Worm (Caenorhabditis elegans): Measurements from ENCODE around the gene C05C10.3.

Gene C05C10.3

DNA sequence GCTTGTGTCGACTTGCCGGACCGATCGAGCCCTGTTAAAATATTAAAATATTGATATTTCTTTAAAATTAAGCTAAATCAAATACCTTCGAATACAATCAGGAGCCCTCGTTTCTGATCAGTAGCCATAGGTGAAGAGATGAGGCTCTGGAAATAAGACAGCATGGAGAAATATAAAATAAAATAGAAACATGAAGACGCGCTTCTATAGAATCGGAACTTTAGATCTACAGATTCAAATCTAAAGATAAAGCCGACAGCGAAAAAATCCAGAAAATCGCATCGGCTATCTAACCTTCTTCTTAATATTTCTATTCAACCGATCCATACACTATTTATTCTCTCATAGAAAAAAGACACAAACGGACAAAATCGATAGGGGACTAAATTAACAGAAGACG is 30.3 kb upstream of the C05C10.3 start, which contains the start of gene dtmk-1:
TSS of gene dtmk-1 (minus strand) at position 146 of the 400 bp plus-strand sequence.
- TF ChIP-seq klf-2 (GFP tag; conservative IDR thresholded peaks at IDR 0.05): no peak
- TF ChIP-seq ref-1 (GFP tag; conservative IDR thresholded peaks at IDR 0.05): no peak
- no peak for TF ChIP-seq T22C8.4 (GFP tag; IDR thresholded peaks at IDR 0.05)
- no peak for TF ChIP-seq ztf-23 (GFP tag; IDR thresholded peaks at IDR 0.05)
- no peak for TF ChIP-seq tab-1 (GFP tag; IDR thresholded peaks at IDR 0.05)
- TF ChIP-seq flt-1 (GFP tag; IDR thresholded peaks at IDR 0.05): no peak

DNA sequence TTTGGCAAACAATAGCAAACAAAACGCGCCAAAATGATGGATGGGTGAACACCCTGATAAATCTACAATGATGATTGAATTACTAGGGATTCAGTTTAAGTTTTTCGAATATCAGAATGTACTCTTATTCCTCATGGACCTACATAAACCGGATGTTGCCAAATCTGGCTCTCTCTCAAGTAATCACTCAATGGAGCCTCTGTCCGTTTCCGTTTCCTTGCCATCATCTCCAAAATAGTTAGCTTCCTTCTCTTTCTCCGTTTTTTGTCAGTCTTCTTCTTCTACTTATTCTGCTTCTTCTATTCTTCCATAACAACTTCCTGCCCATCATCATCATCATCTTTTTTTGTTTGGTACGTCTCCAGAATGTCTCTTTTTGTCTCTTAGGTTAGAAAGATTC is 28.6 kb upstream of the C05C10.3 start:
- TF ChIP-seq klf-2 (GFP tag; conservative IDR thresholded peaks at IDR 0.05) (no peak), ref-1 (GFP tag; conservative IDR thresholded peaks at IDR 0.05) (no peak), T22C8.4 (GFP tag; IDR thresholded peaks at IDR 0.05) (no peak), tab-1 (GFP tag; IDR thresholded peaks at IDR 0.05) (no peak), med-1 (GFP tag; optimal IDR thresholded peaks at IDR 0.05; ENCODE audit: insufficient read depth) (no peak), ztf-23 (GFP tag; IDR thresholded peaks at IDR 0.05) (no peak), ztf-29 (GFP tag; IDR thresholded peaks at IDR 0.05) (no peak), flt-1 (GFP tag; IDR thresholded peaks at IDR 0.05) (no peak), cog-1 (tag; optimal IDR thresholded peaks at IDR 0.05) (no peak)

DNA sequence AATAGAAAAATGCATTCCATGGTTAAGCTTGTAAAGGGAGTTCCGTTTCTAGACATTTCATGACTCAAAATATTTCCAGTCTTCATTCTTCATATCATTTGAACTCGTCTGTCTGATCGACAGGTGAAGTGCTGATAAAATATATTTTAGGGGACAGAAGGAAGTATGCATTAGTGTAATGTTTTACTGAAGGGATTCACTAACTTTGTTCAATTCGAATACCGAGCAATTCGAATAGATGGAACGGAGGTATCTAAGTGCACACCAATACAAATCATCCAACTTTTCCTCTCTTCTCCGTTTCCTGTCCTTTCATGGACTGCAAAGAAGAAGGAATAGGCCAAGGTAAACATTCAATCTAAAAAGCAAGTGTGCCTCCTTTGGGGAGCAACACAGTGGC is 27.1 kb upstream of the C05C10.3 start:
- TF ChIP-seq med-1 (GFP tag; optimal IDR thresholded peaks at IDR 0.05; ENCODE audit: insufficient read depth) (no peak), T22C8.4 (GFP tag; IDR thresholded peaks at IDR 0.05) (no peak), ztf-23 (GFP tag; IDR thresholded peaks at IDR 0.05) (no peak), flt-1 (GFP tag; IDR thresholded peaks at IDR 0.05) (no peak), klf-2 (GFP tag; conservative IDR thresholded peaks at IDR 0.05) (no peak), cog-1 (tag; optimal IDR thresholded peaks at IDR 0.05) (no peak), ztf-29 (GFP tag; IDR thresholded peaks at IDR 0.05) (no peak), ref-1 (GFP tag; conservative IDR thresholded peaks at IDR 0.05) (no peak), tab-1 (GFP tag; IDR thresholded peaks at IDR 0.05) (no peak)

DNA sequence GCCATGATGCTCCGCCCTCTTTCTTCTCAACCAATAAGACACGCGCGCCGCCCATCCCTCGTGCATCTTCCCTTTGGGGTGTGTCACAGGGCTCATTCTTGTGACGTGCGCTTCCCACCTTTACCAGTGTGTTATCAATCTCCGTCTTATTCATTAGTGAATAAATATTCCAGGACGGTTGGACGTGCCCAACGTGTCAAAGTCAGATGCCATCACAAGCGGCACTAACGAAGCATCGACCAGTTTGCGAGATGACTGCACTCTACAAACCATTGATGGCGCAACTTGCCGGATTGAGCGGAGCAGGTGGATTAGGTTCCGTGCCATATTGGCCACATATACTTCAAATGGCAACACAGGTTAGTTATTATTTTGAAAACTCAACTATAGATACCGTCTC is 23.4 kb upstream of the C05C10.3 start:
- no peak for TF ChIP-seq cog-1 (tag; optimal IDR thresholded peaks at IDR 0.05)
- no peak for TF ChIP-seq ztf-29 (GFP tag; IDR thresholded peaks at IDR 0.05)
- TF ChIP-seq T22C8.4 (GFP tag; IDR thresholded peaks at IDR 0.05): no peak
- TF ChIP-seq med-1 (GFP tag; optimal IDR thresholded peaks at IDR 0.05; ENCODE audit: insufficient read depth): no peak
- no peak for TF ChIP-seq klf-2 (GFP tag; conservative IDR thresholded peaks at IDR 0.05)
- TF ChIP-seq ref-1 (GFP tag; conservative IDR thresholded peaks at IDR 0.05): no peak
- TF ChIP-seq tab-1 (GFP tag; IDR thresholded peaks at IDR 0.05): no peak

ce11 chrII:9956116-9956515 is 19.4 kb upstream of the C05C10.3 start:
- TF ChIP-seq ref-1 (GFP tag; conservative IDR thresholded peaks at IDR 0.05): no peak
- no peak for TF ChIP-seq flt-1 (GFP tag; IDR thresholded peaks at IDR 0.05)
- TF ChIP-seq T22C8.4 (GFP tag; IDR thresholded peaks at IDR 0.05): no peak
- TF ChIP-seq cog-1 (tag; optimal IDR thresholded peaks at IDR 0.05): no peak
- TF ChIP-seq ztf-23 (GFP tag; IDR thresholded peaks at IDR 0.05): no peak
- TF ChIP-seq klf-2 (GFP tag; conservative IDR thresholded peaks at IDR 0.05): no peak
- no peak for TF ChIP-seq tab-1 (GFP tag; IDR thresholded peaks at IDR 0.05)
- no peak for TF ChIP-seq med-1 (GFP tag; optimal IDR thresholded peaks at IDR 0.05; ENCODE audit: insufficient read depth)
- TF ChIP-seq ztf-29 (GFP tag; IDR thresholded peaks at IDR 0.05): no peak

- no peak for TF ChIP-seq T22C8.4 (GFP tag; IDR thresholded peaks at IDR 0.05)
- TF ChIP-seq ref-1 (GFP tag; conservative IDR thresholded peaks at IDR 0.05): no peak
- TF ChIP-seq klf-2 (GFP tag; conservative IDR thresholded peaks at IDR 0.05): no peak
- no peak for TF ChIP-seq ztf-23 (GFP tag; IDR thresholded peaks at IDR 0.05)
- TF ChIP-seq med-1 (GFP tag; optimal IDR thresholded peaks at IDR 0.05; ENCODE audit: insufficient read depth): no peak
- TF ChIP-seq ztf-29 (GFP tag; IDR thresholded peaks at IDR 0.05): no peak
- TF ChIP-seq cog-1 (tag; optimal IDR thresholded peaks at IDR 0.05): no peak
- TF ChIP-seq flt-1 (GFP tag; IDR thresholded peaks at IDR 0.05): no peak
- TF ChIP-seq tab-1 (GFP tag; IDR thresholded peaks at IDR 0.05): no peak
These were observed 18.2 kb upstream of the C05C10.3 start, which contains the start of gene egl-43 for ce11 chrII:9954885-9955284. egl-43 (plus strand) TSS chrII:9955185.

DNA sequence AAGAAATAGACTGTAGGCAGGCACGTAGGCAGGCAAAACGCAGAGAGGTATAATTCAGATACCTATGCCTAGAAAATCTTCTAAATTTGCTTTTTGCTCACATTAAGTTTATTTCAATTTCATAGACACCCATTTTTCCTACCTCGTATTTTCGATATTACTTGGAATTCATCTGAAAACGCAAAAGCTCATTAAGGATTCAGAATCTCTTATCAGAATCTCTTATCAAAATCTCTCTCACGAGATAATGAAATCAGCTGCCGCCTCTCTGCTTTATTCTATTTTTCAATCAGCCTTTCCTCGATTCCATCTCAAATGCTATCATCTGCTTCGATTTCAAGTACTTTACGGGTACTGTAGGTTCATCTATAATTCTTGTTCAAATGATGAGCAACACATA is 15.2 kb upstream of the C05C10.3 start:
- TF ChIP-seq cog-1 (tag; optimal IDR thresholded peaks at IDR 0.05) (no peak), med-1 (GFP tag; optimal IDR thresholded peaks at IDR 0.05; ENCODE audit: insufficient read depth) (no peak), T22C8.4 (GFP tag; IDR thresholded peaks at IDR 0.05) (no peak), ref-1 (GFP tag; conservative IDR thresholded peaks at IDR 0.05) (no peak), flt-1 (GFP tag; IDR thresholded peaks at IDR 0.05) (no peak), ztf-23 (GFP tag; IDR thresholded peaks at IDR 0.05) (no peak)

DNA sequence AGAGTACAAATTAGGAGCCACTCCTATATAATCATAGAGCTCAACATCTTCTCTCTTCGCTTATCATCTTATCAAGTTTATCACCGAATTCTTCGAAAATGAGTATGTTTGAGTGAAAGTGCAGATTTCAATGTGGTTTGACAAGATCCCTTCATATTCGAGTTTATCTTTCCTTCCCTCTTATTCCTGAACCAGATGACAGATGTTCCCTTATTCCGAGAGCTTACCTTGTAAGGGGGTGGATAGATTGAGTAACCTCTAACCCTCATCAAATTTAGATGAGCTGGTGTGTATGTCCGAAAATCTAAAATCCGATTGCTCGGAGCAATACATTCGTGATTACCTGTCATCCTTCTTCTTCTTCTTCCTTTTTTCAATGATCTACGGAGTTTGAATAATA is 12.0 kb upstream of the C05C10.3 start:
- TF ChIP-seq med-1 (GFP tag; optimal IDR thresholded peaks at IDR 0.05; ENCODE audit: insufficient read depth): no peak
- no peak for TF ChIP-seq flt-1 (GFP tag; IDR thresholded peaks at IDR 0.05)
- TF ChIP-seq ztf-23 (GFP tag; IDR thresholded peaks at IDR 0.05): no peak
- no peak for TF ChIP-seq ref-1 (GFP tag; conservative IDR thresholded peaks at IDR 0.05)
- TF ChIP-seq klf-2 (GFP tag; conservative IDR thresholded peaks at IDR 0.05): no peak
- TF ChIP-seq tab-1 (GFP tag; IDR thresholded peaks at IDR 0.05): no peak
- TF ChIP-seq T22C8.4 (GFP tag; IDR thresholded peaks at IDR 0.05): no peak
- TF ChIP-seq ztf-29 (GFP tag; IDR thresholded peaks at IDR 0.05): no peak
- TF ChIP-seq cog-1 (tag; optimal IDR thresholded peaks at IDR 0.05): no peak

DNA sequence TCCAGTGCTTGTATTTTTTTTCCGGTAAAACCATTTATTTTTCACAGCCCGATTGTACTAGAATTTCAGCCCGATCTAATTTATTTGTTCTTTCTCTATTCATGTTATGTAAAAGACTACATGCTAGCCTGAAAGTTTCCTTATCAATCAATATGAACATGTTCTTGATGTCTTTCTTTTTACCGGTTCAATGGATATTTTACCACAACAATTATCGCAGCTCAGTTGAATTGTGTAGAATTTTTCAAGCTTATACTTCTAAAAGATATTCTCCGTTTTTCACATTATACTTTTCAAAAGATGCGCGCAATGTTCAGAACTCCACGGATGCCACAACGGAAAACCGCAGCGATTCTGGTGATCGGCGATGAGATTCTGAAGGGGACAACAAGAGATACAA is 7.1 kb upstream of the C05C10.3 start, which contains the start of gene flad-1:
TSS of gene flad-1 (plus strand) at position 301 of the 400 bp plus-strand sequence.
- TF ChIP-seq tab-1 (GFP tag; IDR thresholded peaks at IDR 0.05) (no peak), ztf-29 (GFP tag; IDR thresholded peaks at IDR 0.05) (no peak), ztf-23 (GFP tag; IDR thresholded peaks at IDR 0.05) (no peak), flt-1 (GFP tag; IDR thresholded peaks at IDR 0.05) (no peak), med-1 (GFP tag; optimal IDR thresholded peaks at IDR 0.05; ENCODE audit: insufficient read depth) (no peak), klf-2 (GFP tag; conservative IDR thresholded peaks at IDR 0.05) (no peak), ref-1 (GFP tag; conservative IDR thresholded peaks at IDR 0.05) (no peak), cog-1 (tag; optimal IDR thresholded peaks at IDR 0.05) (no peak), T22C8.4 (GFP tag; IDR thresholded peaks at IDR 0.05) (no peak)

DNA sequence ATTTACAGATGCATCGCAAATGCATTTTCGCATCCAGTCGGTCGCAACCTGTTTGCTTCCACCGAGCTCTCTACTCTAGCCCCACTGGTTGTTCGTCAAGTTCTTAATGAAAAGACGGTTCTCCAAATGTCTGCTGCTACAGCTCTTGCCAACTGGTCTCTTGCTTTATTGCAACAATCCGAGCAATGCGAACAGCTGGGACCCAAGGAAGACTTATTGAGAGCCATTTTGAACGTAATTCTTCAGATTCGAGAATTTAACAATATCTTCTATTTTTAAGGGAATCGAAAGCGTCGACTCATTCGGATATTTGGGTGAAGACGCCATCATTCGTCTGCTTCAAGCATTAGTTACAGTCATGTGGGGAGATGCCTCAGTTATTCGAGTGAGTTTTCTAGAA is 6.6 kb upstream of the C05C10.3 start:
- no peak for TF ChIP-seq klf-2 (GFP tag; conservative IDR thresholded peaks at IDR 0.05)
- no peak for TF ChIP-seq cog-1 (tag; optimal IDR thresholded peaks at IDR 0.05)
- no peak for TF ChIP-seq flt-1 (GFP tag; IDR thresholded peaks at IDR 0.05)
- no peak for TF ChIP-seq ztf-23 (GFP tag; IDR thresholded peaks at IDR 0.05)
- TF ChIP-seq ref-1 (GFP tag; conservative IDR thresholded peaks at IDR 0.05): no peak

Data from whole organism, midembryonic.